Worm (Caenorhabditis elegans) whole organism, young adult: Measurements from ENCODE around the gene ztf-20.

Experiments used
- B0035.1 ChIP-seq: sonication (generic microtip); optimal IDR thresholded peaks from 2 replicates; lab custom pipeline; 2016; ENCODE audit warnings: missing genetic modification characterization, mild to moderate bottlenecking, missing compliant biosample characterization, missing genotype, missing genetic modification reagents
- B0336.3 ChIP-seq: fragments of 200-800 bp; sonication (Bioruptor generic); IDR thresholded peaks from 2 replicates; pipeline ENCODE4 v1.3.6; 2022; ENCODE audit warnings: missing genetic modification characterization, missing compliant biosample characterization
- C06A6.2 ChIP-seq: fragments of 200-800 bp; sonication (Bioruptor generic); conservative IDR thresholded peaks from 2 replicates; pipeline ENCODE4 v1.3.6; 2022; ENCODE audit warnings: missing genetic modification characterization, missing compliant biosample characterization
- D2030.7 ChIP-seq: fragments of 200-800 bp; sonication (Bioruptor generic); IDR thresholded peaks from 2 replicates; pipeline ENCODE4 v1.3.6; 2022; ENCODE audit warnings: missing genetic modification reagents, missing genetic modification characterization, missing compliant biosample characterization
- F22D6.2 ChIP-seq: sonication (generic microtip); optimal IDR thresholded peaks from 2 replicates; lab custom pipeline; 2016; ENCODE audit warnings: mild to moderate bottlenecking, missing genetic modification characterization, missing compliant biosample characterization
- F33H1.4 ChIP-seq: fragments of 200-800 bp; sonication (Bioruptor generic); IDR thresholded peaks from 2 replicates; pipeline ENCODE4 v1.3.6; 2022; ENCODE audit warnings: missing genetic modification reagents, missing genetic modification characterization, missing compliant biosample characterization
- F37B4.10 ChIP-seq: fragments of 200-800 bp; sonication (Bioruptor generic); IDR thresholded peaks from 2 replicates; pipeline ENCODE4 v1.3.6; 2022; ENCODE audit warnings: missing genetic modification characterization, missing compliant biosample characterization
- F49E8.2 ChIP-seq: sonication (generic microtip); optimal IDR thresholded peaks from 3 replicates; lab custom pipeline; 2017; ENCODE audit warnings: missing genetic modification characterization, mild to moderate bottlenecking, missing compliant biosample characterization, antibody characterized with exemption, moderate library complexity; ENCODE audit not compliant: insufficient read depth
- F57A8.1 ChIP-seq: fragments of 200-800 bp; sonication (Bioruptor generic); optimal IDR thresholded peaks from 2 replicates; lab custom pipeline; 2018; ENCODE audit warnings: mild to moderate bottlenecking, missing genetic modification characterization, moderate library complexity, missing compliant biosample characterization
- F57C9.4 ChIP-seq: sonication (generic microtip); optimal IDR thresholded peaks from 2 replicates; lab custom pipeline; 2017; ENCODE audit warnings: mild to moderate bottlenecking, missing genetic modification characterization, missing compliant biosample characterization
- K11D2.4 ChIP-seq: fragments of 200-800 bp; sonication (Bioruptor generic); IDR thresholded peaks from 2 replicates; pipeline ENCODE4 v1.3.6; 2022; ENCODE audit warnings: missing genetic modification reagents, missing genetic modification characterization, missing compliant biosample characterization
- Y53G8AR.9 ChIP-seq: fragments of 200-800 bp; sonication (Bioruptor generic); conservative IDR thresholded peaks from 2 replicates; pipeline ENCODE4 v1.3.6; 2022; ENCODE audit warnings: missing genetic modification reagents, missing genetic modification characterization, missing compliant biosample characterization
- attf-3 ChIP-seq: fragments of 200-800 bp; sonication (Bioruptor generic); conservative IDR thresholded peaks from 2 replicates; pipeline ENCODE4 v1.3.6; 2022; ENCODE audit warnings: missing genetic modification reagents, missing genetic modification characterization, missing compliant biosample characterization
- bed-2 ChIP-seq: fragments of 200-800 bp; sonication (Bioruptor generic); IDR thresholded peaks from 2 replicates; pipeline ENCODE4 v1.3.6; 2022; ENCODE audit warnings: missing genetic modification reagents, missing genetic modification characterization, missing compliant biosample characterization
- cebp-1 ChIP-seq, 2 experiments: fragments of 200-800 bp in 1 of 2; sonication (Bioruptor generic) in 1 of 2; sonication (generic microtip) in 1 of 2; IDR thresholded peaks in 1 of 2; optimal IDR thresholded peaks in 1 of 2; 2 replicates each; pipeline versions ENCODE4 v1.3.6 to Lab custom; 2017 to 2022; ENCODE audit warnings: missing compliant biosample characterization in 2 of 2, missing genetic modification characterization in 2 of 2, mild to moderate bottlenecking in 1 of 2, missing genetic modification reagents in 1 of 2, moderate library complexity in 1 of 2
- cebp-2 ChIP-seq: fragments of 200-800 bp; sonication (Bioruptor generic); IDR thresholded peaks from 2 replicates; pipeline ENCODE4 v1.3.6; 2022; ENCODE audit warnings: missing genetic modification characterization, missing compliant biosample characterization
- ceh-100 ChIP-seq: fragments of 200-800 bp; sonication (Bioruptor generic); IDR thresholded peaks from 2 replicates; pipeline ENCODE4 v1.3.6; 2022; ENCODE audit warnings: missing genetic modification reagents, missing genetic modification characterization, missing compliant biosample characterization
- ceh-27 ChIP-seq: fragments of 200-800 bp; sonication (Bioruptor generic); optimal IDR thresholded peaks from 2 replicates; lab custom pipeline; 2018; ENCODE audit warnings: mild to moderate bottlenecking, missing genetic modification characterization, moderate library complexity, missing compliant biosample characterization
- egl-44 ChIP-seq: fragments of 200-800 bp; sonication (Bioruptor generic); IDR thresholded peaks from 2 replicates; pipeline ENCODE4 v1.3.6; 2022; ENCODE audit warnings: missing genetic modification reagents, missing genetic modification characterization, missing compliant biosample characterization
- gei-17 ChIP-seq: fragments of 200-800 bp; sonication (Bioruptor generic); optimal IDR thresholded peaks from 2 replicates; lab custom pipeline; 2018; ENCODE audit warnings: mild to moderate bottlenecking, missing genetic modification characterization, missing compliant biosample characterization
- hmg-1.2 ChIP-seq: fragments of 200-800 bp; sonication (Bioruptor generic); IDR thresholded peaks from 2 replicates; pipeline ENCODE4 v1.3.6; 2022; ENCODE audit warnings: missing genetic modification reagents, missing genetic modification characterization, missing compliant biosample characterization
- hrde-1 ChIP-seq: sonication (generic microtip); optimal IDR thresholded peaks from 2 replicates; lab custom pipeline; 2016; ENCODE audit warnings: missing genetic modification characterization, mild to moderate bottlenecking, missing compliant biosample characterization, moderate library complexity, missing genotype, missing genetic modification reagents, borderline replicate concordance
- lin-35 ChIP-seq, 3 experiments: fragments of 150-350 bp in 2 of 3; sonication (generic microtip) in 1 of 3; optimal IDR thresholded peaks; 2 replicates each; lab custom pipeline; 2014 to 2018; ENCODE audit warnings: missing biosample characterization in 3 of 3, missing genetic modification characterization in 3 of 3, missing genetic modification reagents in 3 of 3
- lin-40 ChIP-seq: sonication (generic microtip); optimal IDR thresholded peaks from 2 replicates; lab custom pipeline; 2016; ENCODE audit warnings: missing genetic modification characterization, mild to moderate bottlenecking, missing compliant biosample characterization, missing genotype, missing genetic modification reagents
- lir-1 ChIP-seq: fragments of 200-800 bp; sonication (Bioruptor generic); conservative IDR thresholded peaks from 2 replicates; pipeline ENCODE4 v1.3.6; 2022; ENCODE audit warnings: missing genetic modification reagents, missing genetic modification characterization, missing compliant biosample characterization
- lsl-1 ChIP-seq: fragments of 200-800 bp; sonication (Bioruptor generic); optimal IDR thresholded peaks from 2 replicates; lab custom pipeline; 2018; ENCODE audit warnings: mild to moderate bottlenecking, missing genetic modification characterization, moderate library complexity, missing compliant biosample characterization
- madf-10 ChIP-seq: sonication (generic microtip); optimal IDR thresholded peaks from 2 replicates; lab custom pipeline; 2016; ENCODE audit warnings: mild to moderate bottlenecking, missing genetic modification characterization, missing compliant biosample characterization
- nhr-179 ChIP-seq: sonication (generic microtip); optimal IDR thresholded peaks from 2 replicates; lab custom pipeline; 2016; ENCODE audit warnings: mild to moderate bottlenecking, missing genetic modification characterization, missing compliant biosample characterization
- snpc-1.3 ChIP-seq: sonication (generic microtip); optimal IDR thresholded peaks from 2 replicates; lab custom pipeline; 2017; ENCODE audit warnings: missing genetic modification characterization, mild to moderate bottlenecking, missing compliant biosample characterization, antibody characterized with exemption, moderate library complexity, missing genotype, missing genetic modification reagents; ENCODE audit not compliant: insufficient read depth
- tbp1 ChIP-seq: fragments of 200-800 bp; sonication (Bioruptor generic); optimal IDR thresholded peaks from 2 replicates; lab custom pipeline; 2018; ENCODE audit warnings: mild to moderate bottlenecking, missing genetic modification characterization, missing compliant biosample characterization
- tlf-1 ChIP-seq: fragments of 200-800 bp; sonication (Bioruptor generic); optimal IDR thresholded peaks from 2 replicates; lab custom pipeline; 2018; ENCODE audit warnings: mild to moderate bottlenecking, missing genetic modification characterization, missing compliant biosample characterization
- xnd-1 ChIP-seq: sonication (generic microtip); optimal IDR thresholded peaks from 2 replicates; lab custom pipeline; 2016; ENCODE audit warnings: missing genotype, missing genetic modification reagents, missing genetic modification characterization, missing compliant biosample characterization
- zfh-2 ChIP-seq: fragments of 200-800 bp; sonication (Bioruptor generic); conservative IDR thresholded peaks from 2 replicates; pipeline ENCODE4 v1.3.6; 2022; ENCODE audit warnings: missing genetic modification reagents, missing genetic modification characterization, missing compliant biosample characterization
- ztf-18 ChIP-seq: sonication (generic microtip); optimal IDR thresholded peaks from 2 replicates; lab custom pipeline; 2016; ENCODE audit warnings: missing genotype, mild to moderate bottlenecking, missing genetic modification characterization, missing compliant biosample characterization
- ztf-22 ChIP-seq: fragments of 200-800 bp; sonication (Bioruptor generic); optimal IDR thresholded peaks from 2 replicates; lab custom pipeline; 2018; ENCODE audit warnings: mild to moderate bottlenecking, missing genetic modification characterization, moderate library complexity, missing compliant biosample characterization
- ztf-26 ChIP-seq: sonication (generic microtip); optimal IDR thresholded peaks from 2 replicates; lab custom pipeline; 2017; ENCODE audit warnings: missing genetic modification characterization, missing compliant biosample characterization
- ztf-6 ChIP-seq: fragments of 200-800 bp; sonication (Bioruptor generic); IDR thresholded peaks from 2 replicates; pipeline ENCODE4 v1.3.6; 2022; ENCODE audit warnings: missing genetic modification reagents, missing genetic modification characterization, missing compliant biosample characterization

ztf-20 gene

ce11 chrV:18990238-18990901 is 30.4 kb upstream of the ztf-20 start, which contains the start of the genes reps-1 and Y39B6A.37 (continued):
- TF ChIP-seq gei-17 (GFP tag; lab: Kevin White, UChicago) (peak; percentile 27), cebp-2 (GFP tag; lab: Robert Waterston, UW) (no peak), cebp-1 (GFP tag; IDR thresholded peaks at IDR 0.05; lab: Robert Waterston, UW) (no peak), cebp-1 (tag; optimal IDR thresholded peaks at IDR 0.05; lab: Kevin White, UChicago) (peak; percentile 78), B0336.3 (GFP tag; lab: Robert Waterston, UW) (peak; percentile 86), F33H1.4 (GFP tag; lab: Robert Waterston, UW) (peak; percentile 44), C06A6.2 (peak; percentile 72), ceh-100 (no peak), bed-2 (GFP tag; lab: Robert Waterston, UW) (no peak), hrde-1 (no peak), F37B4.10 (GFP tag; lab: Robert Waterston, UW) (0 out of 2 replicates have a peak, but pooled peaks have one; percentile 33), lsl-1 (GFP tag; lab: Kevin White, UChicago) (peak; percentile 58), madf-10 (tag; lab: Kevin White, UChicago) (peak; percentile 2), lir-1 (GFP tag; lab: Robert Waterston, UW) (peak; percentile 56; the same call in 1 of the 2 replicates), ztf-6 (GFP tag; lab: Robert Waterston, UW) (no peak), F57A8.1 (GFP tag; lab: Kevin White, UChicago) (no peak), nhr-179 (tag; lab: Kevin White, UChicago) (no peak), hmg-1.2 (GFP tag; lab: Robert Waterston, UW) (peak; percentile 43; the same call in 1 of the 2 replicates), K11D2.4 (GFP tag; lab: Robert Waterston, UW) (peak; percentile 80), lin-35 (GFP tag; optimal IDR thresholded peaks at IDR 0.05; lab: Kevin White, UChicago) (peak in 1 of 3 experiments; percentile 77), xnd-1 (tag; lab: Kevin White, UChicago) (peak; percentile 24), snpc-1.3 (tag; lab: Kevin White, UChicago) (peak; percentile 1), lin-40 (tag; lab: Kevin White, UChicago) (peak; percentile 82), tbp1 (peak; percentile 45), attf-3 (0 out of 2 replicates have a peak, but pooled peaks have one; percentile 44), Y53G8AR.9 (GFP tag; lab: Robert Waterston, UW) (peak; percentile 94), zfh-2 (GFP tag; lab: Robert Waterston, UW) (0 out of 2 replicates have a peak, but pooled peaks have one; percentile 34), ztf-26 (tag; lab: Kevin White, UChicago) (peak; percentile 46), tlf-1 (GFP tag; lab: Kevin White, UChicago) (peak; percentile 32), egl-44 (GFP tag; lab: Robert Waterston, UW) (no peak), ceh-27 (peak; percentile 25), ztf-18 (tag; lab: Kevin White, UChicago) (peak; percentile 97)

- TF ChIP-seq B0035.1 (tag; lab: Kevin White, UChicago) (no peak), Y53G8AR.9 (GFP tag; lab: Robert Waterston, UW) (0 out of 2 replicates have a peak, but pooled peaks have one; percentile 54)
These were observed 26.1 kb upstream of the ztf-20 start for ce11 chrV:18986103-18986502.

- no peak for TF ChIP-seq D2030.7
- TF ChIP-seq F57C9.4 = no peak
- no peak for TF ChIP-seq F49E8.2 (tag; lab: Kevin White, UChicago)
- no peak for TF ChIP-seq ztf-22 (GFP tag; lab: Kevin White, UChicago)
- TF ChIP-seq K11D2.4 (GFP tag; lab: Robert Waterston, UW) = no peak
- TF ChIP-seq F33H1.4 (GFP tag; lab: Robert Waterston, UW) = no peak
- TF ChIP-seq F22D6.2 (tag; lab: Kevin White, UChicago) = no peak
- TF ChIP-seq, all 124 proteins: peak for 0
These were observed 21.8 kb upstream of the ztf-20 start for ce11 chrV:18981736-18982135.
